Fruit fly (Drosophila melanogaster) whole organism, wandering third instar larva: ENCODE measurements around the gene CG15414.

ENCODE experiments used
- CG32264 ChIP-seq: fragments of 200-800 bp; sonication (Bioruptor generic); optimal IDR thresholded peaks from 2 replicates; lab custom pipeline; 2016; ENCODE audit warnings: missing biosample characterization, missing genetic modification characterization
- Dfd ChIP-seq: fragments of >200 bp; optimal IDR thresholded peaks from 2 replicates; lab custom pipeline; 2017; ENCODE audit warnings: missing biosample characterization, missing genetic modification characterization
- Dif ChIP-seq: fragments of 200-275, 200-300 bp; sonication (Bioruptor generic); optimal IDR thresholded peaks from 2 replicates; lab custom pipeline; 2018; ENCODE audit warnings: missing biosample characterization, missing genetic modification characterization; ENCODE audit not compliant: partially characterized antibody
- Hr78 ChIP-seq: fragments of >200 bp; optimal IDR thresholded peaks from 2 replicates; lab custom pipeline; 2017; ENCODE audit warnings: missing biosample characterization, missing genetic modification characterization
- N ChIP-seq: fragments of >200 bp; optimal IDR thresholded peaks from 2 replicates; lab custom pipeline; 2018; ENCODE audit warnings: missing biosample characterization, missing external identifiers, missing genetic modification characterization
- foxo ChIP-seq, 2 experiments: fragments of 200-800 bp; sonication (Bioruptor generic); optimal IDR thresholded peaks; 2 replicates in 1 of 2; 3 replicates in 1 of 2; lab custom pipeline; 2016 to 2017; ENCODE audit warnings: missing biosample characterization in 2 of 2, missing genetic modification characterization in 2 of 2
- h ChIP-seq: fragments of 200-800 bp; sonication (Bioruptor generic); optimal IDR thresholded peaks from 3 replicates; lab custom pipeline; 2016; ENCODE audit warnings: missing biosample characterization, mild to moderate bottlenecking, missing genetic modification characterization
- pan ChIP-seq: fragments of >200 bp; optimal IDR thresholded peaks from 2 replicates; lab custom pipeline; 2017
- psq ChIP-seq: fragments of 200-800 bp; sonication (Bioruptor generic); optimal IDR thresholded peaks from 3 replicates; lab custom pipeline; 2017; ENCODE audit warnings: missing biosample characterization, mild to moderate bottlenecking, missing genetic modification characterization, moderate library complexity
- usp ChIP-seq: fragments of >200 bp; optimal IDR thresholded peaks from 2 replicates; lab custom pipeline; 2017; ENCODE audit warnings: missing biosample characterization, missing genetic modification characterization

DNA sequence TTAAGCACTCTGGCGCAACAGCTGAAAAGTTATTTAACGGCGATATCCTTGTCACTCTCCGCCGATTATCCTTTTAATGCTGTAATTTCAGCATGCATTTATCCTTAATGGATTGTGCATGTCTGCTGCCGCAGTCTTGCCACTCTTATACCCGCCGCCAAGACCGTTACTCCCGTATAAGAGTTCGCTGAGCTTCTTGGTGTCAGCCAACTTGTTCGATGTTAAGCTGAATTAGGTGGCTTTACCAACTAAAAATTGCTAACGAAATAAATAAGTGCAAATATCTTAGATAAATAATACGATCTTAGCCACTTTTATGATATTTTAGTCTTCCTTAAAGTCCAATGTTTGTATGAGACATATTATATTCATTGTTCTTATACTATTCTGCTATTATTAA, 49.7 kb downstream of the CG15414 start:
- TF ChIP-seq usp, result no peak
- TF ChIP-seq pan (lab: Kevin White, UChicago), result no peak
- TF ChIP-seq Dfd (GFP tag; lab: Kevin White, UChicago), result no peak
- TF ChIP-seq Dif (GFP tag; lab: Kevin White, UChicago), result no peak
- TF ChIP-seq CG32264 (GFP tag; lab: Kevin White, UChicago), result no peak
- no peak for TF ChIP-seq h (GFP tag; lab: Kevin White, UChicago)
- TF ChIP-seq N (GFP tag; lab: Kevin White, UChicago), result no peak
- no peak for TF ChIP-seq foxo (GFP tag; optimal IDR thresholded peaks at IDR 0.05; lab: Kevin White, UChicago)
- TF ChIP-seq psq (GFP tag; lab: Kevin White, UChicago), result no peak
- no peak for TF ChIP-seq Hr78 (GFP tag; lab: Kevin White, UChicago)
